Worm (Caenorhabditis elegans) whole organism, mixed stage, embryonic: Measurements from ENCODE around the gene brc-1.

ENCODE experiments used
- M03D4.4 ChIP-seq: sonication (generic microtip); optimal IDR thresholded peaks from 2 replicates; lab custom pipeline; 2017; ENCODE audit warnings: mild to moderate bottlenecking, missing genetic modification characterization, missing compliant biosample characterization
- bed-3 ChIP-seq: fragments of 200-800 bp; sonication (Bioruptor generic); optimal IDR thresholded peaks from 3 replicates; lab custom pipeline; 2018; ENCODE audit warnings: mild to moderate bottlenecking, missing genetic modification characterization, moderate library complexity, missing compliant biosample characterization
- blmp-1 ChIP-seq: fragments of 150-350 bp; optimal IDR thresholded peaks from 2 replicates; lab custom pipeline; 2014; ENCODE audit warnings: missing biosample characterization, missing genetic modification characterization
- ceh-39 ChIP-seq: fragments of 150-350 bp; optimal IDR thresholded peaks from 2 replicates; lab custom pipeline; 2014; ENCODE audit warnings: missing biosample characterization, missing genetic modification characterization
- ces-1 ChIP-seq: fragments of 150-350 bp; optimal IDR thresholded peaks from 2 replicates; lab custom pipeline; 2014; ENCODE audit warnings: missing biosample characterization, missing genetic modification reagents, missing genetic modification characterization
- cnd-1 ChIP-seq: fragments of 200-800 bp; sonication (Bioruptor generic); optimal IDR thresholded peaks from 2 replicates; lab custom pipeline; 2018; ENCODE audit warnings: mild to moderate bottlenecking, missing genetic modification characterization, missing compliant biosample characterization
- drap-1 ChIP-seq: fragments of 200-800 bp; sonication (Bioruptor generic); optimal IDR thresholded peaks from 3 replicates; lab custom pipeline; 2018; ENCODE audit warnings: mild to moderate bottlenecking, missing genetic modification characterization, missing compliant biosample characterization
- elt-1 ChIP-seq: sonication (generic microtip); optimal IDR thresholded peaks from 2 replicates; lab custom pipeline; 2017; ENCODE audit warnings: missing genetic modification characterization, mild to moderate bottlenecking, missing compliant biosample characterization, antibody characterized with exemption, moderate library complexity, borderline replicate concordance; ENCODE audit not compliant: insufficient read depth
- elt-3 ChIP-seq: fragments of 150-350 bp; optimal IDR thresholded peaks from 2 replicates; lab custom pipeline; 2014; ENCODE audit warnings: missing biosample characterization, missing genetic modification characterization
- flh-1 ChIP-seq: fragments of 200-800 bp; sonication (Bioruptor generic); optimal IDR thresholded peaks from 2 replicates; lab custom pipeline; 2018; ENCODE audit warnings: mild to moderate bottlenecking, missing genetic modification characterization, moderate library complexity, missing compliant biosample characterization
- lin-13 ChIP-seq: fragments of 150-350 bp; optimal IDR thresholded peaks from 2 replicates; lab custom pipeline; 2014; ENCODE audit warnings: missing biosample characterization, missing genetic modification characterization
- lin-32 ChIP-seq: fragments of 200-800 bp; sonication (Bioruptor generic); optimal IDR thresholded peaks from 2 replicates; lab custom pipeline; 2018; ENCODE audit warnings: mild to moderate bottlenecking, missing genetic modification characterization, missing compliant biosample characterization
- lsy-2 ChIP-seq: fragments of 150-350 bp; optimal IDR thresholded peaks from 2 replicates; lab custom pipeline; 2014; ENCODE audit warnings: missing biosample characterization, missing genetic modification characterization
- mab-5 ChIP-seq: fragments of 150-350 bp; optimal IDR thresholded peaks from 2 replicates; lab custom pipeline; 2014; ENCODE audit warnings: missing biosample characterization, missing genetic modification characterization
- mep-1 ChIP-seq: fragments of 150-350 bp; optimal IDR thresholded peaks from 2 replicates; lab custom pipeline; 2017; ENCODE audit warnings: missing biosample characterization, missing genetic modification reagents, missing genetic modification characterization, inconsistent platforms
- nhr-2 ChIP-seq: fragments of 150-350 bp; optimal IDR thresholded peaks from 2 replicates; lab custom pipeline; 2014; ENCODE audit warnings: missing biosample characterization, missing genetic modification characterization
- nhr-237 ChIP-seq: fragments of 150-350 bp; optimal IDR thresholded peaks from 2 replicates; lab custom pipeline; 2014; ENCODE audit warnings: missing biosample characterization, missing genetic modification characterization
- nhr-28 ChIP-seq: fragments of 150-350 bp; optimal IDR thresholded peaks from 2 replicates; lab custom pipeline; 2014; ENCODE audit warnings: missing biosample characterization, missing genetic modification characterization
- nhr-76 ChIP-seq: sonication (generic microtip); optimal IDR thresholded peaks from 2 replicates; lab custom pipeline; 2017; ENCODE audit warnings: missing biosample characterization, missing genetic modification characterization
- pha-4 ChIP-seq: fragments of 150-350 bp; optimal IDR thresholded peaks from 2 replicates; lab custom pipeline; 2018; ENCODE audit warnings: missing biosample characterization, missing genetic modification reagents, missing genetic modification characterization
- sem-2 ChIP-seq: fragments of 200-800 bp; sonication (Bioruptor generic); optimal IDR thresholded peaks from 2 replicates; lab custom pipeline; 2018; ENCODE audit warnings: mild to moderate bottlenecking, missing genetic modification characterization, missing compliant biosample characterization
- snpc-4 ChIP-seq: fragments of 150-350 bp; optimal IDR thresholded peaks from 2 replicates; lab custom pipeline; 2014; ENCODE audit warnings: missing biosample characterization, missing genetic modification characterization
- sptf-1 ChIP-seq: sonication (generic microtip); optimal IDR thresholded peaks from 2 replicates; lab custom pipeline; 2017; ENCODE audit warnings: mild to moderate bottlenecking, missing genetic modification characterization, moderate library complexity, missing compliant biosample characterization
- unc-120 ChIP-seq: sonication (generic microtip); optimal IDR thresholded peaks from 2 replicates; lab custom pipeline; 2017; ENCODE audit warnings: missing genetic modification characterization, missing compliant biosample characterization; ENCODE audit not compliant: poor library complexity, severe bottlenecking
- unc-62 ChIP-seq: fragments of 150-350 bp; optimal IDR thresholded peaks from 2 replicates; lab custom pipeline; 2014; ENCODE audit warnings: missing biosample characterization, missing genetic modification reagents, missing genetic modification characterization
- zip-8 ChIP-seq: fragments of 150-350 bp; optimal IDR thresholded peaks from 2 replicates; lab custom pipeline; 2014; ENCODE audit warnings: missing biosample characterization, missing genetic modification characterization

The brc-1 gene

ce11 chrIII:3907587-3907986 is 44.8 kb upstream of the brc-1 start, which contains the start of gene mmcm-1:
TSS of gene mmcm-1 (minus strand) at chrIII:3907687.
- no peak for TF ChIP-seq nhr-76 (tag; lab: Kevin White, UChicago)
- no peak for TF ChIP-seq nhr-2
- TF ChIP-seq drap-1 = no peak
- no peak for TF ChIP-seq nhr-28 (tag; lab: Kevin White, UChicago)
- no peak for TF ChIP-seq mab-5 (tag; lab: Kevin White, UChicago)
- no peak for TF ChIP-seq unc-62 (GFP tag; lab: Kevin White, UChicago)
- no peak for TF ChIP-seq nhr-237 (tag; lab: Kevin White, UChicago)
- no peak for TF ChIP-seq bed-3 (GFP tag; lab: Kevin White, UChicago)
- no peak for TF ChIP-seq elt-3 (tag; lab: Kevin White, UChicago)
- no peak for TF ChIP-seq cnd-1 (tag; lab: Kevin White, UChicago)
- no peak for TF ChIP-seq flh-1 (GFP tag; lab: Kevin White, UChicago)
- TF ChIP-seq, all 35 proteins: peak for 0

- TF ChIP-seq snpc-4 (tag; lab: Kevin White, UChicago) (no peak), pha-4 (tag; lab: Kevin White, UChicago) (no peak), blmp-1 (tag; lab: Kevin White, UChicago) (no peak), elt-1 (no peak), nhr-237 (tag; lab: Kevin White, UChicago) (no peak), lin-32 (no peak), cnd-1 (tag; lab: Kevin White, UChicago) (no peak)
These were observed 43.7 kb upstream of the brc-1 start for ce11 chrIII:3906481-3906880.

ce11 chrIII:3902588-3903325 is 40.0 kb upstream of the brc-1 start:
- TF ChIP-seq ces-1 (GFP tag; lab: Kevin White, UChicago) (peak; percentile 34), elt-3 (tag; lab: Kevin White, UChicago) (no peak), M03D4.4 (tag; lab: Kevin White, UChicago) (no peak), lin-32 (no peak), sem-2 (no peak), nhr-2 (no peak)

- no peak for TF ChIP-seq unc-120 (tag; lab: Kevin White, UChicago)
- TF ChIP-seq blmp-1 (tag; lab: Kevin White, UChicago) = no peak
- TF ChIP-seq nhr-237 (tag; lab: Kevin White, UChicago) = no peak
- TF ChIP-seq, all 35 proteins: peak for 0
These were observed 38.8 kb upstream of the brc-1 start, which contains the start of gene tir-1 for ce11 chrIII:3901542-3901941. TSS of gene tir-1 (minus strand) at chrIII:3901642.

ce11 chrIII:3898850-3899249 is 36.1 kb upstream of the brc-1 start:
- TF ChIP-seq ces-1 (GFP tag; lab: Kevin White, UChicago) (peak; percentile 62), sptf-1 (tag; lab: Kevin White, UChicago) (no peak)

- TF ChIP-seq sptf-1 (tag; lab: Kevin White, UChicago) = no peak
- TF ChIP-seq ceh-39 (tag; lab: Kevin White, UChicago) = no peak
- no peak for TF ChIP-seq nhr-28 (tag; lab: Kevin White, UChicago)
- TF ChIP-seq mep-1 (tag; lab: Kevin White, UChicago) = no peak
- TF ChIP-seq pha-4 (tag; lab: Kevin White, UChicago) = no peak
- no peak for TF ChIP-seq drap-1
- no peak for TF ChIP-seq blmp-1 (tag; lab: Kevin White, UChicago)
- no peak for TF ChIP-seq zip-8 (tag; lab: Kevin White, UChicago)
- TF ChIP-seq unc-120 (tag; lab: Kevin White, UChicago) = no peak
- no peak for TF ChIP-seq lin-13 (tag; lab: Kevin White, UChicago)
- no peak for TF ChIP-seq lin-32
- TF ChIP-seq lsy-2 (tag; lab: Kevin White, UChicago) = no peak
- no peak for TF ChIP-seq nhr-76 (tag; lab: Kevin White, UChicago)
These were observed 35.6 kb upstream of the brc-1 start for ce11 chrIII:3898354-3898753.

- TF ChIP-seq unc-62 (GFP tag; lab: Kevin White, UChicago) = no peak
- TF ChIP-seq lin-13 (tag; lab: Kevin White, UChicago) = no peak
- no peak for TF ChIP-seq elt-3 (tag; lab: Kevin White, UChicago)
- TF ChIP-seq nhr-237 (tag; lab: Kevin White, UChicago) = no peak
- no peak for TF ChIP-seq drap-1
- no peak for TF ChIP-seq M03D4.4 (tag; lab: Kevin White, UChicago)
These were observed 31.2 kb upstream of the brc-1 start for ce11 chrIII:3893992-3894391.
